Fruit fly (Drosophila melanogaster) whole organism, pupa: ENCODE measurements around the gene CG13085.

ENCODE experiments used
- CG10348 ChIP-seq: fragments of 200-800 bp; sonication (Bioruptor generic); IDR thresholded peaks from 2 replicates; pipeline ENCODE4 v1.3.6; 2022; ENCODE audit warnings: missing biosample characterization, missing genetic modification characterization
- CG13204 ChIP-seq: fragments of 200-800 bp; sonication (Bioruptor generic); optimal IDR thresholded peaks from 2 replicates; lab custom pipeline; 2018; ENCODE audit warnings: missing biosample characterization, mild to moderate bottlenecking, missing genetic modification characterization, moderate library complexity
- CG14655 ChIP-seq: fragments of 200-800 bp; sonication (Bioruptor generic); optimal IDR thresholded peaks from 3 replicates; lab custom pipeline; 2017; ENCODE audit warnings: mild to moderate bottlenecking, missing biosample characterization, missing genetic modification reagents, missing genetic modification characterization
- CG17806 ChIP-seq: fragments of 200-800 bp; sonication (Bioruptor generic); optimal IDR thresholded peaks from 2 replicates; lab custom pipeline; 2018; ENCODE audit warnings: missing biosample characterization, mild to moderate bottlenecking, missing genetic modification characterization, moderate library complexity
- CG34367 ChIP-seq: fragments of 200-800 bp; sonication (Bioruptor generic); optimal IDR thresholded peaks from 2 replicates; lab custom pipeline; 2018; ENCODE audit warnings: missing biosample characterization, mild to moderate bottlenecking, missing genetic modification characterization
- CG4496 ChIP-seq: fragments of 200-800 bp; sonication (Bioruptor generic); IDR thresholded peaks from 3 replicates; pipeline ENCODE4 v1.3.6; 2022; ENCODE audit warnings: missing biosample characterization, missing genetic modification characterization
- CG8301 ChIP-seq: fragments of 200-800 bp; sonication (Bioruptor generic); optimal IDR thresholded peaks from 2 replicates; lab custom pipeline; 2018; ENCODE audit warnings: missing biosample characterization, mild to moderate bottlenecking, missing genetic modification characterization
- CG9948 ChIP-seq: fragments of 200-800 bp; sonication (Bioruptor generic); optimal IDR thresholded peaks from 2 replicates; lab custom pipeline; 2018; ENCODE audit warnings: missing biosample characterization, mild to moderate bottlenecking, missing genetic modification characterization, moderate library complexity
- EcR ChIP-seq: fragments of 200-800 bp; sonication (Bioruptor generic); optimal IDR thresholded peaks from 3 replicates; lab custom pipeline; 2019; ENCODE audit warnings: missing biosample characterization, missing genetic modification characterization, mild to moderate bottlenecking, moderate library complexity, missing genetic modification reagents
- Pif1A ChIP-seq: fragments of 200-800 bp; sonication (Bioruptor generic); optimal IDR thresholded peaks from 3 replicates; lab custom pipeline; 2016; ENCODE audit warnings: missing biosample characterization, missing genetic modification characterization
- Snoo ChIP-seq: fragments of 200-800 bp; sonication (Bioruptor generic); optimal IDR thresholded peaks from 3 replicates; lab custom pipeline; 2017; ENCODE audit warnings: missing biosample characterization, mild to moderate bottlenecking, missing genetic modification characterization, inconsistent platforms

- no peak for TF ChIP-seq CG8301 (tag; lab: Kevin White, UChicago)
- no peak for TF ChIP-seq CG14655 (GFP tag; lab: Kevin White, UChicago)
- TF ChIP-seq Snoo = no peak
- no peak for TF ChIP-seq CG4496 (GFP tag; lab: Robert Waterston, UW)
- no peak for TF ChIP-seq CG10348
- no peak for TF ChIP-seq EcR (GFP tag; lab: Kevin White, UChicago)
- no peak for TF ChIP-seq CG9948
- TF ChIP-seq CG13204 = no peak
- TF ChIP-seq CG17806 (tag; lab: Kevin White, UChicago) = no peak
- TF ChIP-seq Pif1A (GFP tag; lab: Kevin White, UChicago) = no peak
- no peak for TF ChIP-seq CG34367 (tag; lab: Kevin White, UChicago)
These were observed 41.5 kb upstream of the CG13085 start for dm6 chr2L:19382353-19382752.
